Worm (Caenorhabditis elegans) whole organism, late embryonic: ENCODE results near the gene B0280.7.

Experiments
- C08G9.2 ChIP-seq: sonication (generic microtip); optimal IDR thresholded peaks from 2 replicates; lab custom pipeline; 2016; ENCODE audit warnings: mild to moderate bottlenecking, missing genetic modification characterization, moderate library complexity, missing compliant biosample characterization
- C38D4.7 ChIP-seq: fragments of 200-800 bp; sonication (Bioruptor generic); optimal IDR thresholded peaks from 2 replicates; lab custom pipeline; 2018; ENCODE audit warnings: mild to moderate bottlenecking, missing genetic modification characterization, moderate library complexity, missing compliant biosample characterization
- F13H6.1 ChIP-seq: sonication (generic microtip); optimal IDR thresholded peaks from 2 replicates; lab custom pipeline; 2016; ENCODE audit warnings: missing genetic modification characterization, missing compliant biosample characterization
- ahr-1 ChIP-seq: sonication (generic microtip); optimal IDR thresholded peaks from 2 replicates; lab custom pipeline; 2016; ENCODE audit warnings: missing genetic modification characterization, missing compliant biosample characterization
- ceh-14 ChIP-seq: sonication (generic microtip); optimal IDR thresholded peaks from 2 replicates; lab custom pipeline; 2016; ENCODE audit warnings: missing genotype, missing genetic modification characterization, missing compliant biosample characterization
- ceh-18 ChIP-seq: sonication (generic microtip); optimal IDR thresholded peaks from 2 replicates; lab custom pipeline; 2016; ENCODE audit warnings: missing genetic modification characterization, missing compliant biosample characterization
- ceh-19 ChIP-seq: fragments of 200-800 bp; sonication (Bioruptor generic); optimal IDR thresholded peaks from 2 replicates; lab custom pipeline; 2018; ENCODE audit warnings: mild to moderate bottlenecking, missing genetic modification characterization, missing compliant biosample characterization
- ceh-2 ChIP-seq: sonication (generic microtip); optimal IDR thresholded peaks from 2 replicates; lab custom pipeline; 2016; ENCODE audit warnings: missing genotype, missing genetic modification characterization, missing compliant biosample characterization
- ceh-22 ChIP-seq: sonication (generic microtip); optimal IDR thresholded peaks from 2 replicates; lab custom pipeline; 2017; ENCODE audit warnings: missing biosample characterization, missing genetic modification characterization
- ceh-24 ChIP-seq: sonication (generic microtip); optimal IDR thresholded peaks from 2 replicates; lab custom pipeline; 2016; ENCODE audit warnings: mild to moderate bottlenecking, missing genetic modification characterization, missing compliant biosample characterization
- ceh-30 ChIP-seq: fragments of 150-350 bp; optimal IDR thresholded peaks from 2 replicates; lab custom pipeline; 2014; ENCODE audit warnings: missing biosample characterization, missing genetic modification characterization
- ceh-31 ChIP-seq: sonication (generic microtip); optimal IDR thresholded peaks from 2 replicates; lab custom pipeline; 2016; ENCODE audit warnings: missing genetic modification characterization, missing compliant biosample characterization
- ceh-34 ChIP-seq: sonication (generic microtip); optimal IDR thresholded peaks from 2 replicates; lab custom pipeline; 2016; ENCODE audit warnings: mild to moderate bottlenecking, missing genetic modification characterization, missing compliant biosample characterization
- ceh-45 ChIP-seq: fragments of 200-800 bp; sonication (Bioruptor generic); IDR thresholded peaks from 2 replicates; pipeline ENCODE4 v1.3.6; 2022; ENCODE audit warnings: missing genetic modification reagents, missing genetic modification characterization, missing compliant biosample characterization
- ceh-48 ChIP-seq: sonication (generic microtip); optimal IDR thresholded peaks from 2 replicates; lab custom pipeline; 2016; ENCODE audit warnings: missing genetic modification characterization, inconsistent platforms, missing compliant biosample characterization
- ceh-6 ChIP-seq: fragments of 200-800 bp; sonication (Bioruptor generic); optimal IDR thresholded peaks from 2 replicates; lab custom pipeline; 2018; ENCODE audit warnings: mild to moderate bottlenecking, missing genetic modification characterization, missing compliant biosample characterization
- ceh-9 ChIP-seq: sonication (generic microtip); optimal IDR thresholded peaks from 2 replicates; lab custom pipeline; 2016; ENCODE audit warnings: mild to moderate bottlenecking, missing genetic modification characterization, inconsistent platforms, missing compliant biosample characterization
- ets-4 ChIP-seq: sonication (generic microtip); optimal IDR thresholded peaks from 2 replicates; lab custom pipeline; 2016; ENCODE audit warnings: missing genetic modification characterization, missing compliant biosample characterization
- fax-1 ChIP-seq: sonication (generic microtip); optimal IDR thresholded peaks from 2 replicates; lab custom pipeline; 2016; ENCODE audit warnings: missing genotype, missing genetic modification characterization, missing compliant biosample characterization
- hlh-15 ChIP-seq: sonication (generic microtip); optimal IDR thresholded peaks from 2 replicates; lab custom pipeline; 2016; ENCODE audit warnings: missing genetic modification characterization, missing compliant biosample characterization
- hlh-8 ChIP-seq: sonication (generic microtip); optimal IDR thresholded peaks from 2 replicates; lab custom pipeline; 2016; ENCODE audit warnings: missing genotype, missing genetic modification characterization, missing compliant biosample characterization
- nfya-1 ChIP-seq: sonication (generic microtip); optimal IDR thresholded peaks from 2 replicates; lab custom pipeline; 2017; ENCODE audit warnings: missing genetic modification characterization, mild to moderate bottlenecking, missing compliant biosample characterization, antibody characterized with exemption, moderate library complexity
- nhr-11 ChIP-seq: fragments of 150-350 bp; optimal IDR thresholded peaks from 2 replicates; lab custom pipeline; 2014; ENCODE audit warnings: missing biosample characterization, missing genetic modification characterization
- npax-4 ChIP-seq: sonication (generic microtip); optimal IDR thresholded peaks from 2 replicates; lab custom pipeline; 2016; ENCODE audit warnings: missing genetic modification characterization, missing compliant biosample characterization
- odd-2 ChIP-seq: sonication (generic microtip); optimal IDR thresholded peaks from 2 replicates; lab custom pipeline; 2017; ENCODE audit warnings: antibody characterized with exemption, mild to moderate bottlenecking, missing genetic modification characterization, missing compliant biosample characterization
- pat-9 ChIP-seq: fragments of 200-800 bp; sonication (Bioruptor generic); optimal IDR thresholded peaks from 2 replicates; lab custom pipeline; 2018; ENCODE audit warnings: mild to moderate bottlenecking, missing genetic modification characterization, moderate library complexity, missing compliant biosample characterization
- pha-2 ChIP-seq: sonication (generic microtip); optimal IDR thresholded peaks from 2 replicates; lab custom pipeline; 2017; ENCODE audit warnings: mild to moderate bottlenecking, missing genetic modification characterization, missing compliant biosample characterization
- pha-4 ChIP-seq: fragments of 150-350 bp; optimal IDR thresholded peaks from 2 replicates; lab custom pipeline; 2018; ENCODE audit warnings: missing biosample characterization, missing genetic modification reagents, missing genetic modification characterization
- ref-2 ChIP-seq: sonication (generic microtip); optimal IDR thresholded peaks from 2 replicates; lab custom pipeline; 2016; ENCODE audit warnings: missing genetic modification characterization, missing compliant biosample characterization
- sdc-2 ChIP-seq: sonication (generic microtip); optimal IDR thresholded peaks from 2 replicates; lab custom pipeline; 2016; ENCODE audit warnings: missing genotype, missing genetic modification characterization, missing compliant biosample characterization
- sox-4 ChIP-seq: sonication (generic microtip); optimal IDR thresholded peaks from 2 replicates; lab custom pipeline; 2017; ENCODE audit warnings: mild to moderate bottlenecking, missing genetic modification characterization, inconsistent platforms, missing compliant biosample characterization
- tbx-7 ChIP-seq: sonication (generic microtip); optimal IDR thresholded peaks from 2 replicates; lab custom pipeline; 2016; ENCODE audit warnings: missing genotype, missing genetic modification characterization, missing compliant biosample characterization
- ttx-3 ChIP-seq: sonication (generic microtip); optimal IDR thresholded peaks from 2 replicates; lab custom pipeline; 2016; ENCODE audit warnings: missing genetic modification reagents, missing genetic modification characterization, missing compliant biosample characterization
- unc-3 ChIP-seq, 2 experiments: fragments of 200-800 bp in 1 of 2; sonication (Bioruptor generic) in 1 of 2; sonication (generic microtip) in 1 of 2; conservative IDR thresholded peaks in 1 of 2; optimal IDR thresholded peaks in 1 of 2; 2 replicates each; pipeline versions ENCODE4 v1.3.6 to Lab custom; 2016 to 2022; ENCODE audit warnings: missing compliant biosample characterization in 2 of 2, missing genetic modification characterization in 2 of 2, missing genetic modification reagents in 1 of 2
- unc-86 ChIP-seq: sonication (generic microtip); optimal IDR thresholded peaks from 2 replicates; lab custom pipeline; 2016; ENCODE audit warnings: missing genetic modification characterization, missing compliant biosample characterization

B0280.7 gene

DNA sequence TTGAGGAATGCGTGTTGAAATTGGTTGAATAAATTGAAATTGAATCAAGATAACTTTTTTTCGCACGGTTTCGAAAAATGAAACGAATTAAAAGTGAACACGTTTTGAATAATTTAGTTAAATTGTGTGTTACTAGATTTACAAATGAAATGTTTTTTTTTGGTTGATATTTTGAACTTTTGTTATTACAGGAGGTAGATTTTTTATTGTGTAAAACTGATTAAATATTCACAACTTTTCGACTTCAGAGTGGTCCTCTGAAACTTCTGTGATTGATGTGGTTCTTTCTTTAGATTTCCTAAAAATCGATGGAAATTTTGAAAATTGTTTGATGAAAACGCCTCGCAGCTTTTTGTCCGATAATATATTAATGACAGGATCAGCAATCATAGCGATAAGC lies 35.3 kb downstream of the B0280.7 start, which contains the start of gene ZK418.13:
Gene ZK418.13 (minus strand): TSS at position 101 of the 400 bp plus-strand sequence.
- no peak for TF ChIP-seq odd-2
- TF ChIP-seq sdc-2 (tag; lab: Kevin White, UChicago) = no peak
- no peak for TF ChIP-seq ceh-2 (tag; lab: Kevin White, UChicago)
- no peak for TF ChIP-seq ceh-6
- no peak for TF ChIP-seq F13H6.1 (tag; lab: Kevin White, UChicago)
- no peak for TF ChIP-seq ttx-3 (tag; lab: Kevin White, UChicago)

- no peak for TF ChIP-seq ceh-24 (tag; lab: Kevin White, UChicago)
- no peak for TF ChIP-seq C08G9.2
- peak; percentile 2 for TF ChIP-seq ceh-48 (tag; lab: Kevin White, UChicago)
- no peak for TF ChIP-seq ceh-6
Observed at ce11 chrIII:7073801-7074386, 37.8 kb downstream of the B0280.7 start, which contains the start of gene ZK418.5. Gene ZK418.5, minus strand, starts transcription at chrIII:7073851.

ce11 chrIII:7072452-7072851 lies 39.2 kb downstream of the B0280.7 start, which contains the start of gene lin-37:
Gene lin-37, minus strand, starts transcription at chrIII:7072552.
- TF ChIP-seq hlh-15 (no peak), sox-4 (tag; lab: Kevin White, UChicago) (no peak), ttx-3 (tag; lab: Kevin White, UChicago) (no peak), nfya-1 (tag; lab: Kevin White, UChicago) (no peak), C38D4.7 (GFP tag; lab: Kevin White, UChicago) (no peak), nhr-11 (tag; lab: Kevin White, UChicago) (no peak), pha-2 (no peak), ceh-34 (tag; lab: Kevin White, UChicago) (no peak), ahr-1 (tag; lab: Kevin White, UChicago) (no peak), unc-86 (tag; lab: Kevin White, UChicago) (no peak), ceh-9 (tag; lab: Kevin White, UChicago) (no peak), fax-1 (no peak), ceh-45 (GFP tag; lab: Robert Waterston, UW) (no peak), pha-4 (no peak), ceh-6 (no peak), unc-3 (GFP tag; conservative IDR thresholded peaks at IDR 0.05; lab: Robert Waterston, UW) (no peak), unc-3 (tag; optimal IDR thresholded peaks at IDR 0.05; lab: Kevin White, UChicago) (no peak), ceh-14 (no peak), pat-9 (tag; lab: Kevin White, UChicago) (no peak), ceh-30 (tag; lab: Kevin White, UChicago) (no peak)

DNA sequence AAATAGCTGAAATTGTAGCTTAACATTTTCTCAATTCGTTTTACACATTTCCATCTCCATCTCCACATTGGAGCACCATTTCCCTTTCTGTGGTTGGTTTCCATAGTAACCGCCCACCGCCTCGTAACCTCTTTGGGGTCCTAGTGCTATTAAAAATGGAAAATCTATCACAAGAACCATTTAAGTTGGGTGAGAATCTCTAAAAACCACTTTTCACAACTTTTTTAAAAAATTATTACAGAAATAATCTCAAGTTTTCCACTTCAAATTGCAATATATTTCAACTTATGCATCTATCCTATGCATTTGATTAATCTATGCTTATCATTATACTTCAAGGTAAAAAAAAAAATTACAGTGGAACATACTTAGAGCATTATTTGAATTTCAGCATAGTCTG lies 41.7 kb downstream of the B0280.7 start, which contains the start of gene tmem-17:
Gene tmem-17 (plus strand): TSS at position 301 of the 400 bp plus-strand sequence.
- no peak for TF ChIP-seq ceh-24 (tag; lab: Kevin White, UChicago)
- TF ChIP-seq ref-2 (tag; lab: Kevin White, UChicago) = no peak
- no peak for TF ChIP-seq ttx-3 (tag; lab: Kevin White, UChicago)
- TF ChIP-seq ceh-19 (GFP tag; lab: Kevin White, UChicago) = no peak
- no peak for TF ChIP-seq tbx-7
- no peak for TF ChIP-seq ceh-31 (tag; lab: Kevin White, UChicago)
- no peak for TF ChIP-seq unc-3 (GFP tag; conservative IDR thresholded peaks at IDR 0.05; lab: Robert Waterston, UW)
- no peak for TF ChIP-seq unc-3 (tag; optimal IDR thresholded peaks at IDR 0.05; lab: Kevin White, UChicago)
- no peak for TF ChIP-seq ceh-22 (tag; lab: Kevin White, UChicago)
- TF ChIP-seq ceh-14 = no peak
- TF ChIP-seq hlh-8 (tag; lab: Kevin White, UChicago) = no peak
- no peak for TF ChIP-seq ets-4 (tag; lab: Kevin White, UChicago)
- no peak for TF ChIP-seq npax-4 (tag; lab: Kevin White, UChicago)
- no peak for TF ChIP-seq ceh-18 (tag; lab: Kevin White, UChicago)
- no peak for TF ChIP-seq ceh-2 (tag; lab: Kevin White, UChicago)
